Worm (Caenorhabditis elegans) whole organism, L1 larva: Measurements from ENCODE around the gene R05D3.9.

Experiments
- Y116A8C.19 ChIP-seq: sonication (generic microtip); optimal IDR thresholded peaks from 2 replicates; lab custom pipeline; 2016; ENCODE audit warnings: missing compliant biosample characterization, missing genetic modification characterization, borderline replicate concordance
- alr-1 ChIP-seq: fragments of 200-800 bp; sonication (Bioruptor generic); optimal IDR thresholded peaks from 2 replicates; lab custom pipeline; 2018; ENCODE audit warnings: borderline replicate concordance, mild to moderate bottlenecking, missing genetic modification characterization, missing compliant biosample characterization
- aly-2 ChIP-seq: fragments of 150-350 bp; optimal IDR thresholded peaks from 2 replicates; lab custom pipeline; 2014; ENCODE audit warnings: missing biosample characterization, missing genetic modification characterization
- ama-1 ChIP-seq: fragments of 150-350 bp; optimal IDR thresholded peaks from 2 replicates; lab custom pipeline; 2014
- ceh-63 ChIP-seq: fragments of 200-800 bp; sonication (Bioruptor generic); optimal IDR thresholded peaks from 2 replicates; lab custom pipeline; 2018; ENCODE audit warnings: mild to moderate bottlenecking, missing genetic modification characterization, missing compliant biosample characterization
- ceh-8 ChIP-seq: fragments of 200-800 bp; sonication (Bioruptor generic); optimal IDR thresholded peaks from 2 replicates; lab custom pipeline; 2018; ENCODE audit warnings: mild to moderate bottlenecking, missing genetic modification characterization, moderate library complexity, missing compliant biosample characterization
- ceh-82 ChIP-seq, 3 experiments: fragments of 150-350 bp in 1 of 3; sonication (generic microtip) in 2 of 3; optimal IDR thresholded peaks; 2 replicates each; lab custom pipeline; 2014 to 2017; ENCODE audit warnings: missing biosample characterization in 3 of 3, missing genetic modification characterization in 3 of 3
- ceh-88 ChIP-seq: fragments of 200-800 bp; sonication (Bioruptor generic); IDR thresholded peaks from 2 replicates; pipeline ENCODE4 v1.3.6; 2022; ENCODE audit warnings: missing genetic modification characterization, missing compliant biosample characterization
- ceh-90 ChIP-seq: sonication (generic microtip); optimal IDR thresholded peaks from 2 replicates; lab custom pipeline; 2016; ENCODE audit warnings: missing genetic modification characterization, missing compliant biosample characterization
- ces-1 ChIP-seq: fragments of 150-350 bp; optimal IDR thresholded peaks from 2 replicates; lab custom pipeline; 2014; ENCODE audit warnings: missing biosample characterization, missing genetic modification reagents, missing genetic modification characterization
- dpl-1 ChIP-seq, 3 experiments: fragments of 150-350 bp in 2 of 3; sonication (generic microtip) in 1 of 3; optimal IDR thresholded peaks; 2 replicates each; lab custom pipeline; 2014 to 2017; ENCODE audit warnings: missing biosample characterization in 3 of 3, missing genetic modification characterization in 3 of 3, missing genetic modification reagents in 3 of 3
- efl-1 ChIP-seq, 4 experiments: fragments of 150-350 bp; optimal IDR thresholded peaks in 3 of 4; peaks in 1 of 4; 1 replicate in 1 of 4; 2 replicates in 3 of 4; lab custom pipeline; 2014; ENCODE audit warnings: missing biosample characterization in 2 of 4, missing genetic modification characterization in 2 of 4, missing genetic modification reagents in 2 of 4
- ets-5 ChIP-seq: fragments of 200-800 bp; sonication (Bioruptor generic); IDR thresholded peaks from 2 replicates; pipeline ENCODE4 v1.3.6; 2022; ENCODE audit warnings: missing genetic modification characterization, missing compliant biosample characterization
- fkh-10 ChIP-seq: sonication (generic microtip); optimal IDR thresholded peaks from 2 replicates; lab custom pipeline; 2017; ENCODE audit warnings: missing biosample characterization, missing genetic modification reagents, missing genetic modification characterization
- fkh-4 ChIP-seq: sonication (generic microtip); optimal IDR thresholded peaks from 2 replicates; lab custom pipeline; 2016; ENCODE audit warnings: missing compliant biosample characterization, missing genetic modification characterization, borderline replicate concordance
- fkh-8 ChIP-seq: sonication (generic microtip); optimal IDR thresholded peaks from 2 replicates; lab custom pipeline; 2016; ENCODE audit warnings: mild to moderate bottlenecking, missing genetic modification characterization, missing compliant biosample characterization
- grh-1 ChIP-seq: fragments of 200-800 bp; sonication (Bioruptor generic); IDR thresholded peaks from 2 replicates; pipeline ENCODE4 v1.3.6; 2022; ENCODE audit warnings: missing genetic modification reagents, missing genetic modification characterization, missing compliant biosample characterization
- hlh-4 ChIP-seq: sonication (generic microtip); optimal IDR thresholded peaks from 2 replicates; lab custom pipeline; 2016; ENCODE audit warnings: mild to moderate bottlenecking, missing genetic modification characterization, missing compliant biosample characterization
- hpl-2 ChIP-seq: fragments of 150-350 bp; optimal IDR thresholded peaks from 2 replicates; lab custom pipeline; 2014; ENCODE audit warnings: missing biosample characterization, missing genetic modification reagents, missing genetic modification characterization
- irx-1 ChIP-seq: sonication (generic microtip); optimal IDR thresholded peaks from 2 replicates; lab custom pipeline; 2016; ENCODE audit warnings: missing genetic modification characterization, missing compliant biosample characterization
- isw-1 ChIP-seq: fragments of 200-800 bp; sonication (Bioruptor generic); IDR thresholded peaks from 2 replicates; pipeline ENCODE4 v1.3.6; 2022; ENCODE audit warnings: missing genetic modification characterization, missing compliant biosample characterization
- lin-14 ChIP-seq: fragments of 200-800 bp; sonication (Bioruptor generic); optimal IDR thresholded peaks from 2 replicates; lab custom pipeline; 2018; ENCODE audit warnings: mild to moderate bottlenecking, missing genetic modification characterization, moderate library complexity, missing compliant biosample characterization
- lin-35 ChIP-seq, 2 experiments: fragments of 150-350 bp; optimal IDR thresholded peaks; 2 replicates each; lab custom pipeline; 2014; ENCODE audit warnings: missing biosample characterization in 2 of 2, missing genetic modification characterization in 2 of 2, missing genetic modification reagents in 2 of 2
- lsy-2 ChIP-seq, 2 experiments: fragments of 150-350 bp; optimal IDR thresholded peaks; 2 replicates each; lab custom pipeline; 2014; ENCODE audit warnings: missing biosample characterization in 2 of 2, missing genetic modification characterization in 2 of 2
- nhr-12 ChIP-seq: sonication (generic microtip); optimal IDR thresholded peaks from 2 replicates; lab custom pipeline; 2017; ENCODE audit warnings: missing biosample characterization, missing genetic modification characterization
- nhr-19 ChIP-seq: fragments of 200-800 bp; sonication (Bioruptor generic); conservative IDR thresholded peaks from 2 replicates; pipeline ENCODE4 v1.3.6; 2022; ENCODE audit warnings: missing genetic modification characterization, missing compliant biosample characterization
- nhr-20 ChIP-seq: sonication (generic microtip); optimal IDR thresholded peaks from 2 replicates; lab custom pipeline; 2016; ENCODE audit warnings: mild to moderate bottlenecking, missing genetic modification characterization, missing compliant biosample characterization
- nhr-237 ChIP-seq: fragments of 150-350 bp; optimal IDR thresholded peaks from 2 replicates; lab custom pipeline; 2014; ENCODE audit warnings: missing biosample characterization, missing genetic modification characterization
- nhr-28 ChIP-seq: fragments of 150-350 bp; optimal IDR thresholded peaks from 2 replicates; lab custom pipeline; 2014; ENCODE audit warnings: missing biosample characterization, missing genetic modification characterization
- nhr-47 ChIP-seq: sonication (generic microtip); optimal IDR thresholded peaks from 2 replicates; lab custom pipeline; 2016; ENCODE audit warnings: mild to moderate bottlenecking, missing genetic modification characterization, moderate library complexity, missing compliant biosample characterization
- nhr-71 ChIP-seq: sonication (generic microtip); optimal IDR thresholded peaks from 2 replicates; lab custom pipeline; 2016; ENCODE audit warnings: mild to moderate bottlenecking, missing genetic modification characterization, moderate library complexity, missing compliant biosample characterization
- nhr-77 ChIP-seq: fragments of 150-350 bp; optimal IDR thresholded peaks from 2 replicates; lab custom pipeline; 2014; ENCODE audit warnings: missing biosample characterization, missing genetic modification characterization
- nhr-85 ChIP-seq: sonication (generic microtip); peaks from one replicate; lab custom pipeline; 2016; ENCODE audit warnings: missing genetic modification characterization, inconsistent platforms, missing compliant biosample characterization
- nhr-90 ChIP-seq: sonication (generic microtip); optimal IDR thresholded peaks from 2 replicates; lab custom pipeline; 2016; ENCODE audit warnings: mild to moderate bottlenecking, missing genetic modification characterization, missing compliant biosample characterization; ENCODE audit not compliant: poor library complexity
- pqm-1 ChIP-seq: sonication (generic microtip); optimal IDR thresholded peaks from 3 replicates; lab custom pipeline; 2017; ENCODE audit warnings: missing biosample characterization, missing genetic modification characterization
- snpc-4 ChIP-seq: fragments of 150-350 bp; optimal IDR thresholded peaks from 2 replicates; lab custom pipeline; 2014; ENCODE audit warnings: missing biosample characterization, missing genetic modification characterization
- sptf-1 ChIP-seq: fragments of 150-350 bp; optimal IDR thresholded peaks from 2 replicates; lab custom pipeline; 2014; ENCODE audit warnings: missing biosample characterization, missing genetic modification characterization
- sup-37 ChIP-seq: fragments of 200-800 bp; sonication (Bioruptor generic); optimal IDR thresholded peaks from 2 replicates; lab custom pipeline; 2018; ENCODE audit warnings: mild to moderate bottlenecking, missing genetic modification characterization, missing compliant biosample characterization
- unc-30 ChIP-seq: sonication (generic microtip); optimal IDR thresholded peaks from 2 replicates; lab custom pipeline; 2017; ENCODE audit warnings: missing biosample characterization, missing genetic modification characterization
- unc-86 ChIP-seq: sonication (generic microtip); optimal IDR thresholded peaks from 2 replicates; lab custom pipeline; 2016; ENCODE audit warnings: missing genetic modification characterization, missing compliant biosample characterization
- xbp-1 ChIP-seq: sonication (generic microtip); optimal IDR thresholded peaks from 2 replicates; lab custom pipeline; 2016; ENCODE audit warnings: missing genetic modification characterization, missing compliant biosample characterization
- zag-1 ChIP-seq: fragments of 150-350 bp; optimal IDR thresholded peaks from 2 replicates; lab custom pipeline; 2014; ENCODE audit warnings: missing biosample characterization, missing genetic modification characterization
- zip-4 ChIP-seq: fragments of 200-800 bp; sonication (Bioruptor generic); optimal IDR thresholded peaks from 2 replicates; lab custom pipeline; 2018; ENCODE audit warnings: mild to moderate bottlenecking, missing genetic modification characterization, moderate library complexity, missing compliant biosample characterization

Gene R05D3.9

DNA sequence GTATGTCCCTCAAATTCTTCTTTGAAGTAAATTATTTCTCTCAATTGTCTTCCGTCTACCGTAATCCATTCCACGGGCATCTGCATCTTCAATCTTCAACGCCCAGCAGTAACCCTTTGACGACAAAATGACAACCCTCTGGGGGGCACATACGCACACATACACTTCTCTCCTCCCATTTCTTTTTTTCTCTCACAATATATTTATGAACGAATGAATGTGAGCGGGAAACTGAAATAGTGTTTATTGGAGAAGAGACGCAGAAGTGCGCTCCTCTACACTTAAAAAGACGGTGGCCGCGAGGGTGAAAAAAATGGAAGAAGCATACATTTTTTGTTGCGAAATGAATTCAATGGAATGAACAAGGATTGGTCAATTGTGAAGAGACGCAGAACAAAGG, 43.5 kb upstream of the R05D3.9 start (continued):
- peak; percentile 72 for TF ChIP-seq nhr-71 (tag; lab: Kevin White, UChicago)

ce11 chrIII:8410747-8411146, 42.2 kb upstream of the R05D3.9 start:
- no peak for TF ChIP-seq unc-30
- no peak for TF ChIP-seq Y116A8C.19 (tag; lab: Kevin White, UChicago)
- no peak for TF ChIP-seq ceh-82 (tag; optimal IDR thresholded peaks at IDR 0.05; lab: Kevin White, UChicago)
- TF ChIP-seq nhr-237 (tag; lab: Kevin White, UChicago): no peak
- no peak for TF ChIP-seq ama-1 (lab: Kevin White, UChicago)
- TF ChIP-seq grh-1 (GFP tag; lab: Robert Waterston, UW): no peak
- no peak for TF ChIP-seq alr-1 (tag; lab: Kevin White, UChicago)
- TF ChIP-seq nhr-90: no peak
- no peak for TF ChIP-seq nhr-47 (tag; lab: Kevin White, UChicago)
- no peak for TF ChIP-seq nhr-71 (tag; lab: Kevin White, UChicago)
- TF ChIP-seq lin-14: no peak
- no peak for TF ChIP-seq lin-35 (GFP tag; optimal IDR thresholded peaks at IDR 0.05; lab: Kevin White, UChicago)
- TF ChIP-seq nhr-12 (tag; lab: Kevin White, UChicago): no peak
- TF ChIP-seq hlh-4 (tag; lab: Kevin White, UChicago): no peak
- TF ChIP-seq sup-37 (GFP tag; lab: Kevin White, UChicago): no peak
- no peak for TF ChIP-seq fkh-8 (tag; lab: Kevin White, UChicago)
- TF ChIP-seq ceh-63: no peak
- TF ChIP-seq ets-5 (GFP tag; lab: Robert Waterston, UW): no peak

DNA sequence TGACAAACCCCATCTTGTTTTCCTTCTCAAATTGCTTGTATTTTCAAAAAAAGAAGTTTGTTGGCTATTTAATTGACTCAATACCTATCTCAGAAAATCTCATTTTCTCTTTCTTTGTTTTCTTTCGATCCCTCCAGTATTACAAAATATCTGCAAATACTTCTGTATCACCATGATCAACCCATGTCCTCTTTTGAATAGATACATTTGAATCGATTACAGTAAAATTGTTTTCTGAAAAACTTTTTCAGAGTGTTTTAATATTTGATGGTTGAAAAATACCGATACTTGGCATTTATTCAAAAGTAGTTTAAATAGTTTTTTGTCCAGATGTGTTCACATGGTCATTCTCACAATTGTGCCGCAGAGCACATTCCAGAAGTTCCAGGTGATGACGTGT, 40.6 kb upstream of the R05D3.9 start, which contains the start of gene ZK353.9:
Gene ZK353.9, plus strand, starts transcription at position 331 of the 400 bp plus-strand sequence.
- TF ChIP-seq Y116A8C.19 (tag; lab: Kevin White, UChicago) (no peak), ceh-88 (GFP tag; lab: Robert Waterston, UW) (no peak), ces-1 (GFP tag; lab: Kevin White, UChicago) (no peak), fkh-10 (no peak), fkh-8 (tag; lab: Kevin White, UChicago) (no peak), hpl-2 (GFP tag; lab: Kevin White, UChicago) (no peak), efl-1 (optimal IDR thresholded peaks at IDR 0.05; lab: Kevin White, UChicago) (no peak), efl-1 (GFP tag; optimal IDR thresholded peaks at IDR 0.05 in 1 of 2; lab: Kevin White, UChicago) (no peak), zip-4 (no peak), ceh-8 (GFP tag; lab: Kevin White, UChicago) (no peak), sptf-1 (no peak), aly-2 (no peak), nhr-28 (tag; lab: Kevin White, UChicago) (no peak), nhr-90 (no peak), isw-1 (GFP tag; lab: Robert Waterston, UW) (no peak), pqm-1 (tag; lab: Kevin White, UChicago) (no peak), unc-86 (tag; lab: Kevin White, UChicago) (no peak), zag-1 (tag; lab: Kevin White, UChicago) (no peak), nhr-85 (no peak)

ce11 chrIII:8405449-8405962, 37.0 kb upstream of the R05D3.9 start, which contains the start of the genes ubxn-4 and cyy-1:
Gene ubxn-4 (minus strand): TSS chrIII:8405562.
Gene cyy-1 (plus strand): TSS chrIII:8405874.
- TF ChIP-seq fkh-4 (tag; lab: Kevin White, UChicago) (no peak), ceh-90 (tag; lab: Kevin White, UChicago) (no peak), efl-1 (optimal IDR thresholded peaks at IDR 0.05; lab: Kevin White, UChicago) (no peak), efl-1 (GFP tag; optimal IDR thresholded peaks at IDR 0.05 in 1 of 2; lab: Kevin White, UChicago) (peak in 1 of 2 experiments; percentile 92), unc-86 (tag; lab: Kevin White, UChicago) (no peak), lin-14 (peak; percentile 7), nhr-77 (tag; lab: Kevin White, UChicago) (no peak), xbp-1 (tag; lab: Kevin White, UChicago) (peak; percentile 51), snpc-4 (tag; lab: Kevin White, UChicago) (no peak), nhr-20 (tag; lab: Kevin White, UChicago) (no peak), nhr-19 (GFP tag; lab: Robert Waterston, UW) (no peak), irx-1 (tag; lab: Kevin White, UChicago) (no peak), lin-35 (GFP tag; optimal IDR thresholded peaks at IDR 0.05; lab: Kevin White, UChicago) (no peak), hpl-2 (GFP tag; lab: Kevin White, UChicago) (no peak), dpl-1 (GFP tag; optimal IDR thresholded peaks at IDR 0.05; lab: Kevin White, UChicago) (peak in 1 of 3 experiments; percentile 27), lsy-2 (tag; optimal IDR thresholded peaks at IDR 0.05; lab: Kevin White, UChicago) (peak in 1 of 2 experiments; percentile 31)
